Worm (Caenorhabditis elegans): Measurements from ENCODE around the gene sri-20.
A peak's percentile ranks its signal among the peaks of the same experiment; 100 is the strongest.

sri-20 gene

ce11 chrV:10352928-10353427 lies 15.4 kb upstream of the sri-20 start, which contains the start of gene nol-56:
TSS of gene nol-56 (minus strand) at chrV:10352978.
- TF ChIP-seq mab-5 (tag; optimal IDR thresholded peaks at IDR 0.05) = no peak
- no peak for TF ChIP-seq nhr-76 (tag; optimal IDR thresholded peaks at IDR 0.05)
- TF ChIP-seq elt-1 (tag; optimal IDR thresholded peaks at IDR 0.05; ENCODE audit: borderline replicate concordance, insufficient read depth) = no peak
- no peak for TF ChIP-seq unc-62 (GFP tag; optimal IDR thresholded peaks at IDR 0.05)
- TF ChIP-seq hlh-1 (tag; optimal IDR thresholded peaks at IDR 0.05) = peak; percentile 53
- no peak for TF ChIP-seq lin-32 (GFP tag; optimal IDR thresholded peaks at IDR 0.05)
- TF ChIP-seq drap-1 (GFP tag; optimal IDR thresholded peaks at IDR 0.05) = no peak
- TF ChIP-seq nhr-12 (tag; optimal IDR thresholded peaks at IDR 0.05) = no peak
- no peak for TF ChIP-seq ceh-83 (GFP tag; optimal IDR thresholded peaks at IDR 0.05)
- TF ChIP-seq mls-2 (tag; optimal IDR thresholded peaks at IDR 0.05) = no peak
- TF ChIP-seq mep-1 (tag; optimal IDR thresholded peaks at IDR 0.05) = peak; percentile 64
- TF ChIP-seq sptf-1 (tag; optimal IDR thresholded peaks at IDR 0.05) = no peak
- TF ChIP-seq nhr-28 (tag; optimal IDR thresholded peaks at IDR 0.05) = no peak
- TF ChIP-seq unc-39 (tag; optimal IDR thresholded peaks at IDR 0.05) = no peak
- no peak for TF ChIP-seq tbx-8 (GFP tag; optimal IDR thresholded peaks at IDR 0.05)
- peak; percentile 49 for TF ChIP-seq pha-4 (tag; optimal IDR thresholded peaks at IDR 0.05)
- TF ChIP-seq M03D4.4 (tag; optimal IDR thresholded peaks at IDR 0.05) = no peak
- no peak for TF ChIP-seq blmp-1 (tag; optimal IDR thresholded peaks at IDR 0.05)
- TF ChIP-seq nhr-2 (tag; optimal IDR thresholded peaks at IDR 0.05) = no peak
- TF ChIP-seq lin-13 (tag; optimal IDR thresholded peaks at IDR 0.05) = peak; percentile 56
- TF ChIP-seq snpc-4 (tag; optimal IDR thresholded peaks at IDR 0.05) = no peak
- peak; percentile 82 for TF ChIP-seq ceh-39 (tag; optimal IDR thresholded peaks at IDR 0.05)
- TF ChIP-seq sem-2 (GFP tag; optimal IDR thresholded peaks at IDR 0.05) = no peak
- TF ChIP-seq ztf-11 (tag; optimal IDR thresholded peaks at IDR 0.05) = no peak
- no peak for TF ChIP-seq ceh-43 (GFP tag; optimal IDR thresholded peaks at IDR 0.05)
- TF ChIP-seq lsy-2 (tag; optimal IDR thresholded peaks at IDR 0.05) = peak; percentile 77
- no peak for TF ChIP-seq unc-120 (tag; optimal IDR thresholded peaks at IDR 0.05; ENCODE audit: poor library complexity, severe bottlenecking)
- TF ChIP-seq ham-2 (GFP tag; optimal IDR thresholded peaks at IDR 0.05) = no peak
- TF ChIP-seq zip-8 (tag; optimal IDR thresholded peaks at IDR 0.05) = no peak
- TF ChIP-seq cnd-1 (tag; optimal IDR thresholded peaks at IDR 0.05) = no peak
- peak; percentile 45 for TF ChIP-seq nhr-237 (tag; optimal IDR thresholded peaks at IDR 0.05)
- peak; percentile 77 for TF ChIP-seq ces-1 (GFP tag; optimal IDR thresholded peaks at IDR 0.05)

ce11 chrV:10355773-10356335 lies 12.5 kb upstream of the sri-20 start, which contains the start of gene sluh-7:
TSS of gene sluh-7 (minus strand) at chrV:10355823.
- TF ChIP-seq ces-1 (GFP tag; optimal IDR thresholded peaks at IDR 0.05) = peak; percentile 55
- TF ChIP-seq ceh-83 (GFP tag; optimal IDR thresholded peaks at IDR 0.05) = peak; percentile 5
- TF ChIP-seq nhr-237 (tag; optimal IDR thresholded peaks at IDR 0.05) = peak; percentile 62
- TF ChIP-seq hlh-1 (tag; optimal IDR thresholded peaks at IDR 0.05) = peak; percentile 1
- peak; percentile 29 for TF ChIP-seq lin-13 (tag; optimal IDR thresholded peaks at IDR 0.05)
- TF ChIP-seq sptf-1 (tag; optimal IDR thresholded peaks at IDR 0.05) = peak; percentile 66
- no peak for TF ChIP-seq elt-1 (tag; optimal IDR thresholded peaks at IDR 0.05; ENCODE audit: borderline replicate concordance, insufficient read depth)
- TF ChIP-seq snpc-4 (tag; optimal IDR thresholded peaks at IDR 0.05) = no peak
- TF ChIP-seq unc-39 (tag; optimal IDR thresholded peaks at IDR 0.05) = no peak
- TF ChIP-seq ceh-39 (tag; optimal IDR thresholded peaks at IDR 0.05) = peak; percentile 42
- peak; percentile 49 for TF ChIP-seq pha-4 (tag; optimal IDR thresholded peaks at IDR 0.05)
- TF ChIP-seq sem-2 (GFP tag; optimal IDR thresholded peaks at IDR 0.05) = no peak
- no peak for TF ChIP-seq cnd-1 (tag; optimal IDR thresholded peaks at IDR 0.05)
- TF ChIP-seq mab-5 (tag; optimal IDR thresholded peaks at IDR 0.05) = no peak
- TF ChIP-seq ceh-43 (GFP tag; optimal IDR thresholded peaks at IDR 0.05) = no peak
- TF ChIP-seq lsy-2 (tag; optimal IDR thresholded peaks at IDR 0.05) = peak; percentile 72
- no peak for TF ChIP-seq M03D4.4 (tag; optimal IDR thresholded peaks at IDR 0.05)
- no peak for TF ChIP-seq ham-2 (GFP tag; optimal IDR thresholded peaks at IDR 0.05)
- no peak for TF ChIP-seq drap-1 (GFP tag; optimal IDR thresholded peaks at IDR 0.05)
- no peak for TF ChIP-seq unc-62 (GFP tag; optimal IDR thresholded peaks at IDR 0.05)
- peak; percentile 44 for TF ChIP-seq unc-120 (tag; optimal IDR thresholded peaks at IDR 0.05; ENCODE audit: poor library complexity, severe bottlenecking)
- no peak for TF ChIP-seq flh-1 (GFP tag; optimal IDR thresholded peaks at IDR 0.05)
- TF ChIP-seq mep-1 (tag; optimal IDR thresholded peaks at IDR 0.05) = peak; percentile 22

ce11 chrV:10357467-10357953 lies 10.8 kb upstream of the sri-20 start, which contains the start of gene ceeh-2:
TSS of gene ceeh-2 (minus strand) at chrV:10357903.
- no peak for TF ChIP-seq mls-2 (tag; optimal IDR thresholded peaks at IDR 0.05)
- TF ChIP-seq lin-13 (tag; optimal IDR thresholded peaks at IDR 0.05) = no peak
- TF ChIP-seq bed-3 (GFP tag; optimal IDR thresholded peaks at IDR 0.05) = no peak
- TF ChIP-seq cnd-1 (tag; optimal IDR thresholded peaks at IDR 0.05) = no peak
